Fruit fly (Drosophila melanogaster): ENCODE measurements around the gene rols.

dm6 chr3L:12092860-12093359, 28.3 kb upstream of the rols start:
- no peak for TF ChIP-seq CG8478 (optimal IDR thresholded peaks at IDR 0.05)
- no peak for TF ChIP-seq CTCF (optimal IDR thresholded peaks at IDR 0.05)
